Fruit fly (Drosophila melanogaster): Measurements from ENCODE around the gene STUB1.

The STUB1 gene

DNA sequence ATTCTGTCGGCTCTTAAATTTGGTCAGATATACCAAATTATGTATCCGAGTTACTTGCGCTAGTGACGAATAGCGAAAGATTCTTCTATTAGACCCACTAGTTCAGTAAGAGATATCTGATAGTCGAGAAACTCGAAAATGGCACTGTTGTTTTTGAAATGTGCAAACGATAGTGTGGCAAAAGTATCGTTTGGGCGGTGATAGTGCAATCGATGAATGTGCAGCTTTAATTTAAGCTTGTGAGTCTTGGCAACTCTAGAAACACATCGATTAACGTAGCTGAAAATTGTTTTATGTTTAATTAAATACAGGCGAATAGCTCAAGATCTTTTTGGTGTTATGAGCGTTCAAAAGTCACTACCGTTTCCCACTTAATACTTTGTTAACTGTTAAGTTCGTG is at the start of gene STUB1:
TSS of gene STUB1 (plus strand) at position 232 of the 400 bp plus-strand sequence.
- no peak for TF ChIP-seq noc (tag; optimal IDR thresholded peaks at IDR 0.05)

DNA sequence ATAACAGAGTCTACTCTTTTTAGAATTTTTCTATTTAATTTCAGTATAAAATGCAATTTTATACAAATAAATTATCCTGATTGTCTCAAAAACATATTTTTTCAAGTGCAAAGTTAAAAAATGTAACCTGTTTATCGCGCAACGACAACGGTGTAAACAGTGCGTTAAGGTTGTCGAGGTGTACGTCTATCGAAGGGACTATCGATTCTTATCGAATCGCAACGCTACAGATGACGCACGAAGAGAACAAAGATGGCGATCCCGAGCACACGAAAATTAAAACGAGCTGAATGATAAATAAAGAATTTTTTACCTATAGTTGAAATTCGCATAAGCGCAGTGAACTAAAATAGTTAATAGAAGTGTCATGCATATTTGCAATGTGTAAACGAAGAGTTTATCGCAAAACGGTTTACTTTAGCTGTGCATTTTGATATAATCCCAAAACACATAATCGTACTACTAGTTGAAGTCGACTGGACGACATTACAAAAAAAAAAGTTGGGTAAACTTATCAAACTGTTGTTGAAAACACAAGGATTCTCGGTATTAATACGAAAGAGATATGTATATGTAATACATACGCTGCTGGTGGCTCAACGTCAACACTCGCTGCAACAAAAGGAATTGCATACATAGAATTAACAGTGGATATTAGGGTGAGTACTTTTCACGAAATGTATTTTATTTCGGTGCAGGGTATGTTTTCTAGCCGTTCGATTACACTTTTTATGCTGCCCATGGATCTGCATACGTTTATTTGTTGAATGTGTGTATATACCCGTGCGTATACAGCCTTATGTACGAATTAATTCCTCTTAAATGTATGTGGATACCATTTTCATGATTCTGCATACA is 49.2 kb upstream of the STUB1 start, which contains the start of gene da:
TSS of gene da (plus strand) at position 237 of the 858 bp plus-strand sequence.
- TF ChIP-seq noc (tag; optimal IDR thresholded peaks at IDR 0.05): peak; percentile 31

DNA sequence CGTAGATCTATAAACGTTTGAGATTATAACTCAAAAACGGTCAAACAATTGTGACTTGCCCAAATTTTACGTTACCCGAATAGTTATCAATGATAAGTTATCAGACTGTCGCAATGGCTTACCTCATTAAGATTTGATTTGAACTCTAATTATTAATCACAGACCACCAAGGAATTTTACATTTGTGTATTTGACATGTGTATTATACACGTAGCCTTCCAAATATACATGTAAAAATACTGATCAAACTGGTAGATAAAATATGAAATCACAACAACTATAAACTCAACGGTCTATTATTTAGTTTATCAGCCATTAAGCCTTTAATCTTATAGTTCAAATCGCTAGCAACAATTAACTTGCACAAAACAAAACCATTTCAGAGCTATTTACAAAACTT is 43.9 kb upstream of the STUB1 start:
- no peak for TF ChIP-seq noc (tag; optimal IDR thresholded peaks at IDR 0.05)

DNA sequence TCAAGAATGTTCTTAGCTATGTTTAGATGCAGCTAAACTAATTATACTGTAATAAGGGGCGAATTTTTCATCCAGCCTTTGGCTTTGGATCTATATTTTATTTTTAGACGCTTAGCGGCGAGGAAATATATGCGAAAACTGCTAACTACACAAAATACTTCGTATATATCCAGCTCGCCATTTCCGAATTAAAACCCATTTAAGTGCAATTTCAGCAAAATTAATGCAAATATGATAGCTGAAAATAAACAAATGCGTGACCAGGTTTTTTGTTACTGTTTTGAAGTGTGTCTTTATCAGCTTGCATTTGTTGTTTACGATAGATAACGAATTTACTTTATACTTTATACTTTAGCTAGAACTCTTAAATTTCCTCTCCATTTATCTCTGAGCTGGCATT is 42.3 kb upstream of the STUB1 start:
- TF ChIP-seq noc (tag; optimal IDR thresholded peaks at IDR 0.05): no peak

DNA sequence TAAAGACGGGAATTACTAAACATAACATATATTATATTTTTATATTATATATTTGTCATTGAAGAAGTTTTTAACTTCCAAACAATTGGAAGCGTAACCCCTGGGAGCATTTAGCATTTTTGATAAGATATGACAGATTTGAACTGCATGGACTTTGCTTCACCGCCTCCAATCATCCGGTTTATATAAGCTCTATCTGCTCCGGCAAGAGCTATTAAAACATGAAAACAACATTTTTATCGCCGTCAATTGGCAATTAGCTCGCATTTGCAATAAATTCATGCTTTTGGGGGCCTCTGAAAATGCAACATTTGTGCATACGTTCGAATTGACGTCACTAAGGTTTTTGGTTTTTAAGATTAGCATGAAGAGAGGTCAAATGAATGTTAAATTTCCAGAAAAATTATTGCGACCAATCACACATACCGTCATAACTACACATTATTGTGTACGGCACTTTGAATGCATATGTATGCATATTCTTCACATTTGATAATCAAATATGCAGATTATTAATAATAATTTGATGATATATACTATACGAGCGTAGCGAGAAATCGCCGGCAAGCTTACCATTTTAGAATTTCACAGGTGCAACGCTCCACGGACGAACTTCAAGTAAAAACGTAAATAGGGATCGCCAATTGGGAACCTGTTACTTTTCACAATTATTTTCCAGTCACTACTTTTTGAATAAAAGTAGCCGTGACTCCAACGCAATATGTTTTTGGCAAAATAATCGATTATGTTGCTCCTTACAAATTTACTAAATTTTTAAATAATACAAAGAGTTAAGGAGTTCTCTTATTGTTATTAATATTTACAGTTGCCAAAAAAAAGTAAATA is 41.5 kb upstream of the STUB1 start, which contains the start of gene Mdh1:
TSS of gene Mdh1 (minus strand) at position 691 of the 846 bp plus-strand sequence.
- no peak for TF ChIP-seq noc (tag; optimal IDR thresholded peaks at IDR 0.05)

- no peak for TF ChIP-seq noc (tag; optimal IDR thresholded peaks at IDR 0.05)
Measured at dm6 chr2L:10396488-10396824, 40.9 kb upstream of the STUB1 start, which contains the start of gene Cnot4. Cnot4 (plus strand) TSS chr2L:10396716.

DNA sequence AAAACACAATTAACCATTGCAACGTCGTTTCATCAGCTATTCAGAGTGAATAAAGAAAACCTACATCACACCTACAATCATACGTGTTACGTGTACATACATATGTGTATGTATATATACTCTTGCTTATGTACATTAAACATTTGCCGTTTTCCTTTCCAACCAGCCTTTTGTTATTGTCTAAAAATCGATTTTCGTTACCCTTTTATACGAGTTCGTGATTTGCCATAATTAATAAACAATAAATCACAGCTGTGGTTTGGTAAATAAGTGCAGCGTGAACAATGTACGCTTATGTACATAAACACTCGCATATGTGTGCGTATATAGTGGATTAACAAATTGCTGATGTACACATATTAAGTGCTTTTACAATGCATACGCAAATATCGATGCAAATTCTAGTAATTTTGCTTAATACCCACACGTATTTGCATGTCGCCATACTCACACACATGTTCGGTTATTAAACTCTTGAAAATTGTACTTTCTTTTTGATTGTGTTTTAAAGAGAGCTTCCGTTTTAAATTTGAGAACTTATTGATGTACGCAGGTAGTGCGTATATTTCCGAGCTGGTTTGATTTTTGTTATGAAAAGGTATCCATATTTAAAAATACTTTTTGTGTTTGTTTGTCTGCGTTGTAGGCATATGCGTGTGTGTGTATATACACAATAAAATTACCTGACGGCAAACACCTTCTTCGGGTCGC is 40.3 kb upstream of the STUB1 start:
- TF ChIP-seq noc (tag; optimal IDR thresholded peaks at IDR 0.05): no peak

- no peak for TF ChIP-seq noc (tag; optimal IDR thresholded peaks at IDR 0.05)
Measured at dm6 chr2L:10403803-10404315, 33.5 kb upstream of the STUB1 start.

dm6 chr2L:10405008-10405654 is 32.2 kb upstream of the STUB1 start, which contains the start of the genes CG17768, LSm-4 and Ir31a:
CG17768 (minus strand) TSS chr2L:10405203.
LSm-4 (minus strand) TSS chr2L:10405203.
Ir31a (plus strand) TSS chr2L:10405565.
- no peak for TF ChIP-seq noc (tag; optimal IDR thresholded peaks at IDR 0.05)

dm6 chr2L:10408122-10408576 is 29.2 kb upstream of the STUB1 start, which contains the start of the genes Ip259 and RpS27A:
Ip259 (plus strand) TSS chr2L:10408352.
RpS27A (plus strand) TSS chr2L:10408352.
- TF ChIP-seq noc (tag; optimal IDR thresholded peaks at IDR 0.05): no peak

DNA sequence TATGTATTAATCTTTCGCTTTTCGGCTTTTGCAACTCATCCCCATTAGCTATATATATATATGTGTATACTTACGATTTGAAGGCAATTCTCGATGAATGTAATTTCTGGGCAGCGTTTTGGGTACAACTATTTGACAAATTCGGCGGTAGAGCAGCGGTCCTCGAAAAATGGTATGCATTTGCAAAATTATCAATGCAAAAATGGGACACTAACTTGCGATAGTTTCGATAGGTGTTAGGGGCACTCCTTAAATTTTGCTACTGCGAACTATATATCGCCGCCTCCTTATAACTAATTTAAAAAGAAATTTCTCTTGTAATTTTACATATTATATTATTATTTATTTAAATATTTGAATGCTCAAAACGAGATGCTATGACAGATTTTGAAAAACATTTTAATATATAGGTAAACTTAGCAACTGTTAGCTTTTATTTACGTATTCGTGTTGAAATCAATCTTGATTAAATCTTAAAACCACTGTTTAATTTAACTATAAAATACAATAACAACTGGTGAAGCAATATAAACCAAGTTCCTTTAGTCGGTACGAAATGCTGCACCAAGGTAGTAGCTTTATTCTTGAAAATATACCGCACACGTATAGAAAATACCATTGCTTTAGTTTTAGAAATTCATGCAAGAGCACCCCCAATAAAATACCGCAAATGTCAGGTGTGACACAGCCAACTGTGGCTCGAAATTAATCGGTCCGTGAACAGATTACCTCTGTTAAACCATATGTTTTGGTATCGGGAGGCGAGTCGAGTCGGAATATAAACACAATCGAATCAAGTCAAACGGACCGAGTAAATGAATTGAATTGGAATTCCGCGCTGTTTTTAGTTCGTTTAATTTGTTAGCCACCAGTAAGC is 23.9 kb upstream of the STUB1 start, which contains the start of the genes CG5355 and Klp31E:
TSS of gene CG5355 (minus strand) at position 213 of the 877 bp plus-strand sequence.
TSS of gene Klp31E (plus strand) at position 767 of the 877 bp plus-strand sequence.
- no peak for TF ChIP-seq noc (tag; optimal IDR thresholded peaks at IDR 0.05)

dm6 chr2L:10418981-10419380 is 18.4 kb upstream of the STUB1 start, which contains the start of gene RfC3:
RfC3 (plus strand) TSS chr2L:10419190.
- TF ChIP-seq noc (tag; optimal IDR thresholded peaks at IDR 0.05): no peak
